Worm (Caenorhabditis elegans) whole organism, L2 larva: ENCODE data around the gene F14F9.3.

ENCODE experiments used
- C34F6.9 ChIP-seq: fragments of 150-350 bp; optimal IDR thresholded peaks from 2 replicates; lab custom pipeline; 2014; ENCODE audit warnings: missing biosample characterization, missing genetic modification characterization
- R02D3.7 ChIP-seq: fragments of 150-350 bp; optimal IDR thresholded peaks from 2 replicates; lab custom pipeline; 2014; ENCODE audit warnings: missing biosample characterization, missing genetic modification characterization
- Y55F3AM.14 ChIP-seq: fragments of 200-800 bp; sonication (Bioruptor generic); optimal IDR thresholded peaks from 2 replicates; lab custom pipeline; 2018; ENCODE audit warnings: mild to moderate bottlenecking, missing genetic modification characterization, missing compliant biosample characterization
- ZK546.5 ChIP-seq: sonication (generic microtip); optimal IDR thresholded peaks from 2 replicates; lab custom pipeline; 2017; ENCODE audit warnings: missing biosample characterization, missing genetic modification characterization
- aly-2 ChIP-seq: fragments of 150-350 bp; optimal IDR thresholded peaks from 2 replicates; lab custom pipeline; 2014; ENCODE audit warnings: missing biosample characterization, missing genetic modification characterization
- ama-1 ChIP-seq: fragments of 150-350 bp; optimal IDR thresholded peaks from 2 replicates; lab custom pipeline; 2018; ENCODE audit warnings: inconsistent platforms
- ceh-16 ChIP-seq: fragments of 150-350 bp; optimal IDR thresholded peaks from 2 replicates; lab custom pipeline; 2014; ENCODE audit warnings: missing biosample characterization, missing genetic modification characterization
- dmd-4 ChIP-seq: sonication (generic microtip); optimal IDR thresholded peaks from 2 replicates; lab custom pipeline; 2017; ENCODE audit warnings: missing biosample characterization, missing genetic modification characterization
- elt-1 ChIP-seq: fragments of 150-350 bp; optimal IDR thresholded peaks from 2 replicates; lab custom pipeline; 2014; ENCODE audit warnings: missing biosample characterization, missing genetic modification characterization
- elt-3 ChIP-seq: sonication (generic microtip); optimal IDR thresholded peaks from 2 replicates; lab custom pipeline; 2017; ENCODE audit warnings: missing biosample characterization, missing genetic modification characterization
- lin-11 ChIP-seq: fragments of 150-350 bp; sonication (generic microtip); optimal IDR thresholded peaks from 2 replicates; lab custom pipeline; 2014; ENCODE audit warnings: missing biosample characterization, missing genetic modification characterization, inconsistent platforms, mixed read lengths
- lin-13 ChIP-seq: fragments of 150-350 bp; optimal IDR thresholded peaks from 2 replicates; lab custom pipeline; 2014; ENCODE audit warnings: missing biosample characterization, missing genetic modification reagents, missing genetic modification characterization
- lin-39 ChIP-seq: fragments of 150-350 bp; optimal IDR thresholded peaks from 2 replicates; lab custom pipeline; 2014; ENCODE audit warnings: missing biosample characterization, missing genetic modification reagents, missing genetic modification characterization
- lsy-2 ChIP-seq, 2 experiments: fragments of 150-350 bp in 1 of 2; sonication (generic microtip) in 1 of 2; optimal IDR thresholded peaks; 2 replicates each; lab custom pipeline; 2014 to 2017; ENCODE audit warnings: missing biosample characterization in 2 of 2, missing genetic modification characterization in 2 of 2
- mab-5 ChIP-seq: fragments of 150-350 bp; optimal IDR thresholded peaks from 2 replicates; lab custom pipeline; 2014; ENCODE audit warnings: missing biosample characterization, missing genetic modification characterization
- mbf-1 ChIP-seq: sonication (generic microtip); optimal IDR thresholded peaks from 2 replicates; lab custom pipeline; 2017; ENCODE audit warnings: missing biosample characterization, missing genetic modification characterization
- mdl-1 ChIP-seq, 2 experiments: fragments of 150-350 bp in 1 of 2; sonication (generic microtip) in 1 of 2; optimal IDR thresholded peaks; 2 replicates each; lab custom pipeline; 2017; ENCODE audit warnings: missing biosample characterization in 2 of 2, missing genetic modification characterization in 2 of 2
- nhr-10 ChIP-seq: sonication (generic microtip); optimal IDR thresholded peaks from 2 replicates; lab custom pipeline; 2017; ENCODE audit warnings: missing biosample characterization, missing genetic modification characterization
- nhr-11 ChIP-seq: fragments of 150-350 bp; optimal IDR thresholded peaks from 2 replicates; lab custom pipeline; 2014; ENCODE audit warnings: missing biosample characterization, missing genetic modification characterization
- nhr-12 ChIP-seq: fragments of 150-350 bp; optimal IDR thresholded peaks from 2 replicates; lab custom pipeline; 2014; ENCODE audit warnings: missing biosample characterization, missing genetic modification characterization
- nhr-129 ChIP-seq: fragments of 150-350 bp; optimal IDR thresholded peaks from 2 replicates; lab custom pipeline; 2014; ENCODE audit warnings: missing biosample characterization, missing genetic modification characterization
- nhr-21 ChIP-seq: fragments of 150-350 bp; optimal IDR thresholded peaks from 2 replicates; lab custom pipeline; 2014; ENCODE audit warnings: missing biosample characterization, missing genetic modification characterization
- nhr-23 ChIP-seq: fragments of 150-350 bp; optimal IDR thresholded peaks from 2 replicates; lab custom pipeline; 2014; ENCODE audit warnings: missing biosample characterization, missing genetic modification reagents, missing genetic modification characterization
- nhr-237 ChIP-seq: fragments of 150-350 bp; optimal IDR thresholded peaks from 2 replicates; lab custom pipeline; 2014; ENCODE audit warnings: missing biosample characterization, missing genetic modification characterization
- nhr-6 ChIP-seq: fragments of 150-350 bp; optimal IDR thresholded peaks from 2 replicates; lab custom pipeline; 2014; ENCODE audit warnings: missing biosample characterization, missing genetic modification characterization
- nhr-77 ChIP-seq: fragments of 150-350 bp; optimal IDR thresholded peaks from 2 replicates; lab custom pipeline; 2014; ENCODE audit warnings: missing biosample characterization, missing genetic modification characterization
- peb-1 ChIP-seq: fragments of 150-350 bp; optimal IDR thresholded peaks from 2 replicates; lab custom pipeline; 2014; ENCODE audit warnings: missing biosample characterization, missing genetic modification characterization
- sem-4 ChIP-seq: fragments of 150-350 bp; optimal IDR thresholded peaks from 2 replicates; lab custom pipeline; 2014; ENCODE audit warnings: missing biosample characterization, missing genetic modification reagents, missing genetic modification characterization
- skn-1 ChIP-seq: sonication (generic microtip); optimal IDR thresholded peaks from 2 replicates; lab custom pipeline; 2017; ENCODE audit warnings: missing biosample characterization, missing genetic modification characterization
- sma-3 ChIP-seq: sonication (generic microtip); optimal IDR thresholded peaks from 2 replicates; lab custom pipeline; 2016; ENCODE audit warnings: missing genetic modification reagents, missing genetic modification characterization, missing compliant biosample characterization
- sma-9 ChIP-seq, 2 experiments: fragments of 150-350 bp in 1 of 2; sonication (generic microtip) in 1 of 2; optimal IDR thresholded peaks; 2 replicates each; lab custom pipeline; 2014 to 2016; ENCODE audit warnings: missing genetic modification characterization in 2 of 2, mild to moderate bottlenecking in 1 of 2, missing biosample characterization in 1 of 2, missing compliant biosample characterization in 1 of 2, missing genetic modification reagents in 1 of 2, moderate library complexity in 1 of 2
- snpc-4 ChIP-seq: fragments of 150-350 bp; optimal IDR thresholded peaks from 2 replicates; lab custom pipeline; 2014; ENCODE audit warnings: missing biosample characterization, missing genetic modification characterization
- unc-39 ChIP-seq: fragments of 150-350 bp; optimal IDR thresholded peaks from 2 replicates; lab custom pipeline; 2014; ENCODE audit warnings: missing biosample characterization, missing genetic modification characterization
- unc-55 ChIP-seq: fragments of 150-350 bp; sonication (generic microtip); optimal IDR thresholded peaks from 3 replicates; lab custom pipeline; 2014; ENCODE audit warnings: missing biosample characterization, missing genetic modification reagents, missing genetic modification characterization
- unc-62 ChIP-seq: fragments of 150-350 bp; optimal IDR thresholded peaks from 2 replicates; lab custom pipeline; 2014; ENCODE audit warnings: missing biosample characterization, missing genetic modification reagents, missing genetic modification characterization
- zag-1 ChIP-seq: fragments of 150-350 bp; optimal IDR thresholded peaks from 2 replicates; lab custom pipeline; 2014; ENCODE audit warnings: missing biosample characterization, missing genetic modification characterization
- ztf-1 ChIP-seq: fragments of 200-800 bp; sonication (Bioruptor generic); conservative IDR thresholded peaks from 2 replicates; pipeline ENCODE4 v1.3.6; 2022; ENCODE audit warnings: missing genetic modification characterization, missing compliant biosample characterization

The F14F9.3 gene

DNA sequence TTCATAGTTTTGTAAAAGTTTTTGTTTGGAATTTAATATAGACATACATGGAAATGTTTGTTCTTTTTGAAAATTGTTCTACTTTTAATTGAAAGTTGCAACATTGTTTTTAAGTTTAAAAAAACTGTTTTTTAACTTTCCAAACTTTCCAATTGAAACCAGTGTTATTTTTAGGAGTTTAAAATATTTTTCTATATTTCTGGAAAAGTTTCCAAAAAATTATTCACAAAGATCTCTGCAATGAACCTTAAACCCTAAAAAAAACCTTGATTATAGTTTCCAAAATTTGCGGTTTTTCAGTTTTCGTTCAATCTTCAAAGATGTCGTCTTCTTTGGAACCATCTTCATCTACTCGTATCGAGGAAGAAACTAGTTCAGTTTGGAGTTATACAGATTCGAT is 5.6 kb upstream of the F14F9.3 start, which contains the start of gene F14F9.4:
TSS of gene F14F9.4 (plus strand) at position 301 of the 400 bp plus-strand sequence.
- TF ChIP-seq peb-1 (tag; lab: Kevin White, UChicago) (no peak), ama-1 (lab: Kevin White, UChicago) (no peak), nhr-129 (tag; lab: Kevin White, UChicago) (no peak), ZK546.5 (tag; lab: Kevin White, UChicago) (no peak), unc-55 (no peak), nhr-12 (no peak), unc-62 (GFP tag; lab: Kevin White, UChicago) (no peak)

DNA sequence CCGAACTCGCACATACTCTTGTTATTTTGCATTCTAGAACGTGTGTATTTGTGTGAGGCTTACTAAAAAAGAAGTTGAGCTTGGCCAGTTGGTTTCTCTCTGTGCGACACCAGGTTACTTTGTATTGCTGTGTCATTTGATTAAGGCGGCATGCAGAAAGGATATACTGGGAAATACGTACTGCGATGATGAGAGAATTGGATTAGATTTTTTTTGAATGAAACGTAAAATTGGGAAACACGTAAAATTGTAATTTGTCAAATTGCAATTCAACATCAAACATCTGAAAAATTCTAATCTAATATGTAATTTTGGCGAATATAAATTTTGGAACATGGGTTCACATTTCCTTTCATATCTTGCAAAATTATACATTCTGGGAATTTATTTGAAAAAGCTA is 5.8 kb downstream of the F14F9.3 start, which contains the start of gene srh-129:
TSS of gene srh-129 (minus strand) at position 101 of the 400 bp plus-strand sequence.
- no peak for TF ChIP-seq Y55F3AM.14 (GFP tag; lab: Kevin White, UChicago)
- no peak for TF ChIP-seq nhr-129 (tag; lab: Kevin White, UChicago)
- TF ChIP-seq nhr-6 = no peak
- TF ChIP-seq sma-3 (GFP tag; lab: Kevin White, UChicago) = no peak
- TF ChIP-seq nhr-11 = no peak
- no peak for TF ChIP-seq nhr-77
- TF ChIP-seq lin-11 = no peak
- TF ChIP-seq lin-13 (GFP tag; lab: Kevin White, UChicago) = no peak
- TF ChIP-seq mab-5 = no peak
- no peak for TF ChIP-seq ceh-16 (tag; lab: Kevin White, UChicago)
- TF ChIP-seq ZK546.5 (tag; lab: Kevin White, UChicago) = no peak

DNA sequence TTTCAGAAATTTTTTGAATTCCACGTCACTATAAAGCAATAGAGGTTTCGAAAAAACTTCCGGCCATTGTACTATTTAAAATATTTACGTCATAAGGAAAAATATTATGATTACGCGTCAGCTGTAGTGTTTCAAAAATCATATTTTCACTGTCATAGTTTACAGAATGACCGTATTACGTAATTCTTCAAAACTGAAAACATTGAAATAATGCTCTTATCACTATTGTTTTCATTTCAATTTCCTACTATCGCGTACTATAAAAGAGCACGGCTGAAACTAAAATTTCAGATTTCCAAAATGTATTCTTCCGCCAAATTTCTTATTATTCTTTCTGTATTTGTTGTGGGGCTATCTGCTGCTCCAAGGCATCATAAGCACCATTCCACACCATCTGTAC is 6.5 kb downstream of the F14F9.3 start, which contains the start of gene F14F9.2:
TSS of gene F14F9.2 (plus strand) at position 301 of the 400 bp plus-strand sequence.
- TF ChIP-seq unc-39 (no peak), Y55F3AM.14 (GFP tag; lab: Kevin White, UChicago) (no peak), lin-39 (tag; lab: Kevin White, UChicago) (no peak), lsy-2 (tag; optimal IDR thresholded peaks at IDR 0.05; lab: Kevin White, UChicago) (no peak), unc-62 (GFP tag; lab: Kevin White, UChicago) (no peak), sma-9 (GFP tag; optimal IDR thresholded peaks at IDR 0.05; lab: Kevin White, UChicago) (no peak), sma-9 (tag; optimal IDR thresholded peaks at IDR 0.05; lab: Kevin White, UChicago) (no peak), ztf-1 (GFP tag; lab: Robert Waterston, UW) (no peak), dmd-4 (tag; lab: Kevin White, UChicago) (no peak), nhr-129 (tag; lab: Kevin White, UChicago) (no peak), aly-2 (no peak), lin-13 (GFP tag; lab: Kevin White, UChicago) (no peak), ama-1 (lab: Kevin White, UChicago) (no peak), nhr-77 (no peak), unc-55 (no peak), sem-4 (tag; lab: Kevin White, UChicago) (no peak), nhr-21 (tag; lab: Kevin White, UChicago) (no peak), ceh-16 (tag; lab: Kevin White, UChicago) (no peak)

DNA sequence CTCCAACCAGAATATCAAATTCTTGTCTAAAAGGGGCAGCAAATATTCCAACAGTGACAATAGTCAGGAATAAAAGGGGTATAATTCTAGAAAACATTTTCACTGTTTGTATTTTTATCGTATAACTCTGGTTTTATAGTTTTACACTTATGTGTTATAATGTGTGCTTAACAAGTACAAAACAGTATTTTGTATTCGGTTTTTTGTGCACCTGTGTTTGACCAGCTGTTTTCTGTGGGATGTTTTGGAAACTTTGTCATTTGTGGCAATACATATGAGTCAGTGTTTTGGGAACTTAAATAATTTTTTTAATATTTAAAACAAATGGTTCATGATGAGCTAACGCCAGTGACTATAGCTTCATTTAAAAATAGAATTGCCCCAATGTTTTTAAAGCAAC is 8.4 kb downstream of the F14F9.3 start, which contains the start of gene F14F9.6:
TSS of gene F14F9.6 (minus strand) at position 101 of the 400 bp plus-strand sequence.
- TF ChIP-seq dmd-4 (tag; lab: Kevin White, UChicago) = no peak
- no peak for TF ChIP-seq lin-39 (tag; lab: Kevin White, UChicago)
- no peak for TF ChIP-seq lin-13 (GFP tag; lab: Kevin White, UChicago)
- TF ChIP-seq nhr-237 (tag; lab: Kevin White, UChicago) = no peak
- no peak for TF ChIP-seq sem-4 (tag; lab: Kevin White, UChicago)
- TF ChIP-seq elt-3 (tag; lab: Kevin White, UChicago) = no peak
- TF ChIP-seq nhr-23 (tag; lab: Kevin White, UChicago) = no peak
- TF ChIP-seq, all 48 proteins: peak for 0

- TF ChIP-seq R02D3.7 (no peak), lin-13 (GFP tag; lab: Kevin White, UChicago) (no peak), nhr-10 (tag; lab: Kevin White, UChicago) (no peak), elt-1 (tag; lab: Kevin White, UChicago) (no peak), aly-2 (no peak), ceh-16 (tag; lab: Kevin White, UChicago) (no peak)
Observed at ce11 chrV:5150880-5151279, 12.9 kb downstream of the F14F9.3 start, which contains the start of gene srh-130. Gene srh-130 (plus strand): TSS chrV:5151180.

DNA sequence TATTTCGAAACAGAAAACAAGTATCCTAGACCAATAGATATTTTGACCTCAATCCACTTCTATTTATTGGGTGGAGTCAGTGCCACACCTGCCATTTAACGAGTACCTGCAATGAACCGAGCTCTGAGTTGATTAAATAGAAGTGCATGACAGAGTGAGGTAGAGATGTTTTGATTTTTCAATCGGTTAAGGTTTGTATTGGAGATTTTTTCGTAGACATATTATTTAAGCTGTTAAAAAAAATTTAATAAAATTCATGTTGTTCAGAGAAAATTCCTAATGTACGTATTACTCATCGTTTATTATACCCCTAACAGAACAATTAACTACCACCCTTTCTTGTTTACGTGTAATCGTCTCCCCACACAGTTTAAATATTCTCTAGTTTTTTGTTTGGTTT is 17.5 kb downstream of the F14F9.3 start, which contains the start of gene srx-38:
TSS of gene srx-38 (minus strand) at position 101 of the 400 bp plus-strand sequence.
- TF ChIP-seq sma-3 (GFP tag; lab: Kevin White, UChicago) = no peak
- TF ChIP-seq lin-11 = no peak
- no peak for TF ChIP-seq skn-1 (tag; lab: Kevin White, UChicago)
- no peak for TF ChIP-seq mdl-1 (tag; optimal IDR thresholded peaks at IDR 0.05; lab: Kevin White, UChicago)
- TF ChIP-seq dmd-4 (tag; lab: Kevin White, UChicago) = no peak
- TF ChIP-seq ama-1 (lab: Kevin White, UChicago) = no peak
- TF ChIP-seq nhr-10 (tag; lab: Kevin White, UChicago) = no peak
- no peak for TF ChIP-seq lin-13 (GFP tag; lab: Kevin White, UChicago)
- no peak for TF ChIP-seq elt-3 (tag; lab: Kevin White, UChicago)
- TF ChIP-seq snpc-4 (tag; lab: Kevin White, UChicago) = no peak
- TF ChIP-seq C34F6.9 (tag; lab: Kevin White, UChicago) = no peak
- TF ChIP-seq peb-1 (tag; lab: Kevin White, UChicago) = no peak
- no peak for TF ChIP-seq mbf-1 (tag; lab: Kevin White, UChicago)
- TF ChIP-seq R02D3.7 = no peak
- no peak for TF ChIP-seq ceh-16 (tag; lab: Kevin White, UChicago)
- TF ChIP-seq ZK546.5 (tag; lab: Kevin White, UChicago) = no peak
- no peak for TF ChIP-seq sem-4 (tag; lab: Kevin White, UChicago)
- no peak for TF ChIP-seq zag-1
- TF ChIP-seq nhr-21 (tag; lab: Kevin White, UChicago) = no peak
- TF ChIP-seq, all 48 proteins: peak for 0
